Worm (Caenorhabditis elegans): ENCODE results near the gene rnh-2.

- TF ChIP-seq jun-1 (tag; optimal IDR thresholded peaks at IDR 0.05) (no peak), ama-1 (optimal IDR thresholded peaks at IDR 0.05) (no peak), dpl-1 (GFP tag; optimal IDR thresholded peaks at IDR 0.05) (no peak), skn-1 (tag; optimal IDR thresholded peaks at IDR 0.05) (no peak), snpc-4 (tag; optimal IDR thresholded peaks at IDR 0.05) (no peak), zag-1 (tag; optimal IDR thresholded peaks at IDR 0.05) (no peak), dmd-6 (GFP tag; IDR thresholded peaks at IDR 0.05) (no peak), ceh-20 (GFP tag; IDR thresholded peaks at IDR 0.05) (no peak), nhr-41 (GFP tag; IDR thresholded peaks at IDR 0.05) (no peak), mes-2 (tag; optimal IDR thresholded peaks at IDR 0.05; ENCODE audit: poor library complexity, severe bottlenecking) (no peak), tag-97 (GFP tag; IDR thresholded peaks at IDR 0.05) (no peak), nhr-102 (tag; optimal IDR thresholded peaks at IDR 0.05) (no peak), unc-39 (tag; optimal IDR thresholded peaks at IDR 0.05) (no peak)
Observed at ce11 chrII:8480166-8480565, 36.8 kb upstream of the rnh-2 start, which contains the start of gene lact-4.
